Worm (Caenorhabditis elegans) whole organism, L4 larva: ENCODE results near the gene sto-6.

Experiments
- F10B5.3 ChIP-seq: sonication (generic microtip); optimal IDR thresholded peaks from 2 replicates; lab custom pipeline; 2016; ENCODE audit warnings: mild to moderate bottlenecking, missing genetic modification characterization, missing compliant biosample characterization
- F49E8.2 ChIP-seq: sonication (generic microtip); optimal IDR thresholded peaks from 2 replicates; lab custom pipeline; 2016; ENCODE audit warnings: missing compliant biosample characterization, mild to moderate bottlenecking, missing genetic modification characterization, borderline replicate concordance
- T20F7.1 ChIP-seq: fragments of 200-800 bp; sonication (Bioruptor generic); optimal IDR thresholded peaks from 2 replicates; lab custom pipeline; 2018; ENCODE audit warnings: mild to moderate bottlenecking, missing genetic modification characterization, missing compliant biosample characterization
- Y5F2A.4 ChIP-seq: fragments of 200-800 bp; sonication (Bioruptor generic); optimal IDR thresholded peaks from 2 replicates; lab custom pipeline; 2018; ENCODE audit warnings: mild to moderate bottlenecking, missing genetic modification characterization, missing compliant biosample characterization
- ZK337.2 ChIP-seq: fragments of 200-800 bp; sonication (Bioruptor generic); IDR thresholded peaks from 2 replicates; pipeline ENCODE4 v1.3.6; 2022; ENCODE audit warnings: missing genetic modification reagents, missing genetic modification characterization, missing compliant biosample characterization
- ZK546.5 ChIP-seq, 2 experiments: sonication (generic microtip); optimal IDR thresholded peaks; 2 replicates each; lab custom pipeline; 2017; ENCODE audit warnings: missing biosample characterization in 2 of 2, missing genetic modification characterization in 2 of 2
- aha-1 ChIP-seq: fragments of 150-350 bp; peaks from one replicate; lab custom pipeline; 2014; ENCODE audit warnings: missing biosample characterization, missing genetic modification characterization
- aly-2 ChIP-seq: sonication (generic microtip); optimal IDR thresholded peaks from 2 replicates; lab custom pipeline; 2018; ENCODE audit warnings: missing biosample characterization, missing genetic modification characterization
- arid-1 ChIP-seq: fragments of 200-800 bp; sonication (Bioruptor generic); conservative IDR thresholded peaks from 2 replicates; pipeline ENCODE4 v1.3.6; 2022; ENCODE audit warnings: missing genetic modification reagents, missing genetic modification characterization, missing compliant biosample characterization
- ceh-20 ChIP-seq: fragments of 200-800 bp; sonication (Bioruptor generic); IDR thresholded peaks from 2 replicates; pipeline ENCODE4 v1.3.6; 2022; ENCODE audit warnings: missing genetic modification reagents, missing genetic modification characterization, missing compliant biosample characterization
- ceh-28 ChIP-seq: fragments of 150-350 bp; optimal IDR thresholded peaks from 2 replicates; lab custom pipeline; 2014; ENCODE audit warnings: missing biosample characterization, missing genetic modification reagents, missing genetic modification characterization
- ceh-44 ChIP-seq: fragments of 200-800 bp; sonication (Bioruptor generic); IDR thresholded peaks from 2 replicates; pipeline ENCODE4 v1.3.6; 2022; ENCODE audit warnings: missing genetic modification reagents, missing genetic modification characterization, missing compliant biosample characterization
- ceh-62 ChIP-seq: sonication (generic microtip); optimal IDR thresholded peaks from 2 replicates; lab custom pipeline; 2017; ENCODE audit warnings: missing biosample characterization, missing genetic modification characterization
- daf-16 ChIP-seq, 3 experiments: sonication (generic microtip); optimal IDR thresholded peaks; 2 replicates each; lab custom pipeline; 2016 to 2017; ENCODE audit warnings: missing genetic modification characterization in 3 of 3, missing genetic modification reagents in 3 of 3, mild to moderate bottlenecking in 2 of 3, missing compliant biosample characterization in 2 of 3, missing biosample characterization in 1 of 3, moderate library complexity in 1 of 3
- daf-19 ChIP-seq: fragments of 200-800 bp; sonication (Bioruptor generic); conservative IDR thresholded peaks from 2 replicates; pipeline ENCODE4 v1.3.6; 2022; ENCODE audit warnings: missing genetic modification characterization, missing compliant biosample characterization
- dmd-6 ChIP-seq: fragments of 200-800 bp; sonication (Bioruptor generic); IDR thresholded peaks from 2 replicates; pipeline ENCODE4 v1.3.6; 2022; ENCODE audit warnings: missing genetic modification reagents, missing genetic modification characterization, missing compliant biosample characterization
- duxl-1 ChIP-seq: sonication (generic microtip); optimal IDR thresholded peaks from 2 replicates; lab custom pipeline; 2016; ENCODE audit warnings: mild to moderate bottlenecking, missing genetic modification characterization, moderate library complexity, missing compliant biosample characterization; ENCODE audit not compliant: poor library complexity
- fkh-10 ChIP-seq: fragments of 150-350 bp; optimal IDR thresholded peaks from 2 replicates; lab custom pipeline; 2014; ENCODE audit warnings: missing biosample characterization, missing genetic modification reagents, missing genetic modification characterization
- hif-1 ChIP-seq, 2 experiments: sonication (generic microtip); optimal IDR thresholded peaks; 2 replicates each; lab custom pipeline; 2016 to 2017; ENCODE audit warnings: missing compliant biosample characterization in 2 of 2, missing genetic modification characterization in 2 of 2, missing genetic modification reagents in 2 of 2, missing genotype in 2 of 2, mild to moderate bottlenecking in 1 of 2
- hlh-11 ChIP-seq: fragments of 200-800 bp; sonication (Bioruptor generic); optimal IDR thresholded peaks from 2 replicates; lab custom pipeline; 2018; ENCODE audit warnings: mild to moderate bottlenecking, missing genetic modification characterization, missing compliant biosample characterization
- hlh-30 ChIP-seq: sonication (generic microtip); optimal IDR thresholded peaks from 2 replicates; lab custom pipeline; 2017; ENCODE audit warnings: antibody characterized with exemption, mild to moderate bottlenecking, missing genetic modification characterization, missing compliant biosample characterization; ENCODE audit not compliant: insufficient read depth
- lin-13 ChIP-seq: fragments of 150-350 bp; optimal IDR thresholded peaks from 2 replicates; lab custom pipeline; 2014; ENCODE audit warnings: missing biosample characterization, missing genetic modification reagents, missing genetic modification characterization
- lin-15B ChIP-seq: fragments of 150-350 bp; sonication (generic microtip); optimal IDR thresholded peaks from 3 replicates; lab custom pipeline; 2014; ENCODE audit warnings: missing biosample characterization, missing genetic modification characterization
- lin-29 ChIP-seq: fragments of 200-800 bp; sonication (Bioruptor generic); IDR thresholded peaks from 2 replicates; pipeline ENCODE4 v1.3.6; 2022; ENCODE audit warnings: missing genetic modification reagents, missing genetic modification characterization, missing compliant biosample characterization
- lir-3 ChIP-seq: sonication (generic microtip); optimal IDR thresholded peaks from 2 replicates; lab custom pipeline; 2016; ENCODE audit warnings: mild to moderate bottlenecking, missing genetic modification characterization, missing compliant biosample characterization
- madf-9 ChIP-seq: fragments of 200-800 bp; sonication (Bioruptor generic); conservative IDR thresholded peaks from 2 replicates; pipeline ENCODE4 v1.3.6; 2022; ENCODE audit warnings: missing genetic modification reagents, missing genetic modification characterization, missing compliant biosample characterization
- mdt-29 ChIP-seq: fragments of 200-800 bp; sonication (Bioruptor generic); IDR thresholded peaks from 2 replicates; pipeline ENCODE4 v1.3.6; 2022; ENCODE audit warnings: missing genetic modification reagents, missing genetic modification characterization, missing compliant biosample characterization
- mep-1 ChIP-seq: fragments of 150-350 bp; sonication (generic microtip); optimal IDR thresholded peaks from 3 replicates; lab custom pipeline; 2014; ENCODE audit warnings: missing biosample characterization, missing genetic modification characterization
- mes-2 ChIP-seq: sonication (generic microtip); optimal IDR thresholded peaks from 2 replicates; lab custom pipeline; 2016; ENCODE audit warnings: missing genotype, mild to moderate bottlenecking, missing genetic modification characterization, missing compliant biosample characterization; ENCODE audit not compliant: poor library complexity, severe bottlenecking
- mxl-2 ChIP-seq: fragments of 200-800 bp; sonication (Bioruptor generic); conservative IDR thresholded peaks from 2 replicates; pipeline ENCODE4 v1.3.6; 2022; ENCODE audit warnings: missing genetic modification reagents, missing genetic modification characterization, missing compliant biosample characterization
- nhr-102 ChIP-seq: sonication (generic microtip); optimal IDR thresholded peaks from 2 replicates; lab custom pipeline; 2016; ENCODE audit warnings: mild to moderate bottlenecking, missing genetic modification characterization, moderate library complexity, missing compliant biosample characterization
- nhr-11 ChIP-seq: fragments of 150-350 bp; optimal IDR thresholded peaks from 2 replicates; lab custom pipeline; 2014; ENCODE audit warnings: missing biosample characterization, missing genetic modification characterization
- nhr-237 ChIP-seq: sonication (generic microtip); optimal IDR thresholded peaks from 2 replicates; lab custom pipeline; 2017; ENCODE audit warnings: missing biosample characterization, missing genetic modification characterization
- nhr-25 ChIP-seq: sonication (generic microtip); optimal IDR thresholded peaks from 2 replicates; lab custom pipeline; 2017; ENCODE audit warnings: missing genetic modification characterization, mild to moderate bottlenecking, missing compliant biosample characterization, antibody characterized with exemption, moderate library complexity, borderline replicate concordance; ENCODE audit not compliant: insufficient read depth
- nhr-28 ChIP-seq: fragments of 150-350 bp; optimal IDR thresholded peaks from 2 replicates; lab custom pipeline; 2014; ENCODE audit warnings: missing biosample characterization, missing genetic modification characterization
- nhr-42 ChIP-seq: fragments of 200-800 bp; sonication (Bioruptor generic); IDR thresholded peaks from 2 replicates; pipeline ENCODE4 v1.3.6; 2022; ENCODE audit warnings: missing genetic modification characterization, missing compliant biosample characterization
- pha-4 ChIP-seq, 2 experiments: fragments of 150-350 bp in 1 of 2; fragments of 200-800 bp in 1 of 2; sonication (Bioruptor generic) in 1 of 2; IDR thresholded peaks in 1 of 2; optimal IDR thresholded peaks in 1 of 2; 2 replicates each; pipeline versions ENCODE4 v1.3.6 to Lab custom; 2014 to 2022; ENCODE audit warnings: missing genetic modification characterization in 2 of 2, missing genetic modification reagents in 2 of 2, missing biosample characterization in 1 of 2, missing compliant biosample characterization in 1 of 2
- pqm-1 ChIP-seq: sonication (generic microtip); optimal IDR thresholded peaks from 2 replicates; lab custom pipeline; 2017; ENCODE audit warnings: missing biosample characterization, missing genetic modification characterization
- rbr-2 ChIP-seq: sonication (generic microtip); optimal IDR thresholded peaks from 2 replicates; lab custom pipeline; 2016; ENCODE audit warnings: missing genotype, missing genetic modification characterization, missing compliant biosample characterization
- saeg-2 ChIP-seq: fragments of 200-800 bp; sonication (Bioruptor generic); IDR thresholded peaks from 2 replicates; pipeline ENCODE4 v1.3.6; 2022; ENCODE audit warnings: missing genetic modification reagents, missing genetic modification characterization, missing compliant biosample characterization
- skn-1 ChIP-seq: fragments of 150-350 bp; optimal IDR thresholded peaks from 2 replicates; lab custom pipeline; 2014; ENCODE audit warnings: missing biosample characterization, missing genetic modification characterization
- snpc-4 ChIP-seq: fragments of 150-350 bp; optimal IDR thresholded peaks from 2 replicates; lab custom pipeline; 2014; ENCODE audit warnings: missing biosample characterization, missing genetic modification characterization
- spr-1 ChIP-seq: sonication (generic microtip); optimal IDR thresholded peaks from 2 replicates; lab custom pipeline; 2016; ENCODE audit warnings: mild to moderate bottlenecking, missing genetic modification characterization, missing compliant biosample characterization
- unc-39 ChIP-seq: sonication (generic microtip); optimal IDR thresholded peaks from 2 replicates; lab custom pipeline; 2017; ENCODE audit warnings: missing biosample characterization, missing genetic modification characterization
- unc-62 ChIP-seq, 3 experiments: fragments of 150-350 bp in 1 of 3; sonication (generic microtip); optimal IDR thresholded peaks in 2 of 3; peaks in 1 of 3; 1 replicate in 1 of 3; 2 replicates in 2 of 3; lab custom pipeline; 2014 to 2017; ENCODE audit warnings: missing biosample characterization in 3 of 3, missing genetic modification characterization in 3 of 3, missing genetic modification reagents in 3 of 3, missing genotype in 1 of 3
- vab-7 ChIP-seq: fragments of 200-800 bp; sonication (Bioruptor generic); IDR thresholded peaks from 2 replicates; pipeline ENCODE4 v1.3.6; 2022; ENCODE audit warnings: missing genetic modification reagents, missing genetic modification characterization, missing compliant biosample characterization
- zfp-2 ChIP-seq: sonication (generic microtip); optimal IDR thresholded peaks from 2 replicates; lab custom pipeline; 2016; ENCODE audit warnings: mild to moderate bottlenecking, missing genetic modification characterization, missing compliant biosample characterization
- zip-2 ChIP-seq: fragments of 150-350 bp; optimal IDR thresholded peaks from 2 replicates; lab custom pipeline; 2014; ENCODE audit warnings: missing biosample characterization, missing genetic modification characterization
- ztf-7 ChIP-seq: fragments of 150-350 bp; optimal IDR thresholded peaks from 2 replicates; lab custom pipeline; 2014; ENCODE audit warnings: missing biosample characterization, missing genetic modification characterization

The sto-6 gene

ce11 chrX:11645517-11645916 lies 13.3 kb downstream of the sto-6 start (continued):
- TF ChIP-seq unc-62 (GFP tag; optimal IDR thresholded peaks at IDR 0.05 in 1 of 2; lab: Kevin White, UChicago) (no peak), unc-62 (tag; optimal IDR thresholded peaks at IDR 0.05; lab: Kevin White, UChicago) (no peak), daf-19 (GFP tag; lab: Robert Waterston, UW) (peak; percentile 44; the same call in 1 of the 2 replicates), Y5F2A.4 (no peak), zip-2 (tag; lab: Kevin White, UChicago) (no peak), nhr-237 (no peak), pqm-1 (no peak), aly-2 (no peak), ceh-44 (0 out of 2 replicates have a peak, but pooled peaks have one; percentile 37), pha-4 (GFP tag; IDR thresholded peaks at IDR 0.05; lab: Robert Waterston, UW) (peak; percentile 77; the same call in 1 of the 2 replicates), pha-4 (tag; optimal IDR thresholded peaks at IDR 0.05; lab: Kevin White, UChicago) (no peak), duxl-1 (tag; lab: Kevin White, UChicago) (peak; percentile 43), nhr-25 (tag; lab: Kevin White, UChicago) (peak; percentile 26), saeg-2 (GFP tag; lab: Robert Waterston, UW) (no peak), fkh-10 (GFP tag; lab: Kevin White, UChicago) (no peak), ZK337.2 (GFP tag; lab: Robert Waterston, UW) (0 out of 2 replicates have a peak, but pooled peaks have one; percentile 29), hlh-11 (tag; lab: Kevin White, UChicago) (peak; percentile 41), snpc-4 (tag; lab: Kevin White, UChicago) (no peak), mdt-29 (GFP tag; lab: Robert Waterston, UW) (no peak; the same call in 1 of the 2 replicates), rbr-2 (tag; lab: Kevin White, UChicago) (peak; percentile 33), nhr-102 (peak; percentile 54), ceh-62 (tag; lab: Kevin White, UChicago) (no peak), nhr-11 (tag; lab: Kevin White, UChicago) (no peak), hlh-30 (peak; percentile 41), spr-1 (tag; lab: Kevin White, UChicago) (peak; percentile 3), zfp-2 (tag; lab: Kevin White, UChicago) (no peak), daf-16 (GFP tag; optimal IDR thresholded peaks at IDR 0.05; lab: Kevin White, UChicago) (peak; percentile 24 to 73), daf-16 (tag; optimal IDR thresholded peaks at IDR 0.05; lab: Kevin White, UChicago) (no peak), mes-2 (tag; lab: Kevin White, UChicago) (peak; percentile 72), dmd-6 (GFP tag; lab: Robert Waterston, UW) (0 out of 2 replicates have a peak, but pooled peaks have one; percentile 38), mxl-2 (GFP tag; lab: Robert Waterston, UW) (no peak), madf-9 (GFP tag; lab: Robert Waterston, UW) (peak; percentile 62; the same call in 1 of the 2 replicates), hif-1 (tag; optimal IDR thresholded peaks at IDR 0.05; lab: Kevin White, UChicago) (peak in 1 of 2 experiments; percentile 24), lir-3 (tag; lab: Kevin White, UChicago) (peak; percentile 56), unc-39 (tag; lab: Kevin White, UChicago) (no peak), arid-1 (GFP tag; lab: Robert Waterston, UW) (peak; percentile 76), lin-15B (no peak), nhr-28 (tag; lab: Kevin White, UChicago) (peak; percentile 44), nhr-42 (GFP tag; lab: Robert Waterston, UW) (0 out of 2 replicates have a peak, but pooled peaks have one; percentile 39), mep-1 (tag; lab: Kevin White, UChicago) (peak; percentile 68), skn-1 (tag; lab: Kevin White, UChicago) (no peak), ZK546.5 (tag; optimal IDR thresholded peaks at IDR 0.05; lab: Kevin White, UChicago) (no peak), lin-29 (GFP tag; lab: Robert Waterston, UW) (no peak), F10B5.3 (tag; lab: Kevin White, UChicago) (no peak), lin-13 (GFP tag; lab: Kevin White, UChicago) (no peak), vab-7 (GFP tag; lab: Robert Waterston, UW) (peak; percentile 72), F49E8.2 (tag; lab: Kevin White, UChicago) (no peak), ceh-28 (no peak), ceh-20 (GFP tag; lab: Robert Waterston, UW) (peak; percentile 54; the same call in 1 of the 2 replicates), aha-1 (tag; lab: Kevin White, UChicago) (no peak), ztf-7 (tag; lab: Kevin White, UChicago) (no peak), T20F7.1 (no peak)
